Worm (Caenorhabditis elegans): ENCODE measurements around the gene ced-7.

ced-7 gene

DNA sequence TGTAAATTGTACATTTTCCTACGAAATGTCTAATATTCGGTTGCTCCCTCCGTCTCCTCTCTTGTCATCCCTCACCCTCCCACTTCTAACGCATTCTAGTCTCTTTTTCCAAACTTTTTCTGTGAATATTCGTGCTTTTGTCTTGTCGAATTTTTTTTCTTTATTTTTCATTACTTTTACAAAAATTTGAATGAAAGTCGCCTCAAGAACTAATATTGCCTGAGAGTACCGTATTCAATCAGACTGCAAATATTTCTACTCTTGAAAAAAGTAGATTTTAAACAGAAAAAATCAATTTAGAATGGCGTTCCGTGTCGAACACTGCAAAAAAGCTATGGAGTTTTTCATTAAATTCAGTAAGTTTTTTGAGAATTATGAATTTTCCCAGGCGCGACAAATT lies 23.6 kb downstream of the ced-7 start, which contains the start of gene ZK1098.11:
Gene ZK1098.11 (plus strand): TSS at position 301 of the 400 bp plus-strand sequence.
- TF ChIP-seq mdl-1 (tag; optimal IDR thresholded peaks at IDR 0.05) (no peak), nhr-23 (tag; optimal IDR thresholded peaks at IDR 0.05) (no peak), tbx-2 (tag; optimal IDR thresholded peaks at IDR 0.05) (no peak), mml-1 (tag; optimal IDR thresholded peaks at IDR 0.05) (no peak), ceh-28 (tag; optimal IDR thresholded peaks at IDR 0.05) (no peak), unc-62 (GFP tag; optimal IDR thresholded peaks at IDR 0.05) (no peak), nhr-12 (tag; optimal IDR thresholded peaks at IDR 0.05) (no peak), nhr-67 (tag; optimal IDR thresholded peaks at IDR 0.05) (no peak), nhr-77 (tag; optimal IDR thresholded peaks at IDR 0.05) (no peak), snpc-4 (tag; optimal IDR thresholded peaks at IDR 0.05) (no peak), R02D3.7 (tag; optimal IDR thresholded peaks at IDR 0.05) (no peak), pha-4 (tag; optimal IDR thresholded peaks at IDR 0.05) (no peak), zag-1 (tag; optimal IDR thresholded peaks at IDR 0.05) (no peak), fkh-10 (GFP tag; optimal IDR thresholded peaks at IDR 0.05) (no peak), ceh-82 (tag; optimal IDR thresholded peaks at IDR 0.05) (no peak), ceh-9 (tag; optimal IDR thresholded peaks at IDR 0.05) (no peak)

DNA sequence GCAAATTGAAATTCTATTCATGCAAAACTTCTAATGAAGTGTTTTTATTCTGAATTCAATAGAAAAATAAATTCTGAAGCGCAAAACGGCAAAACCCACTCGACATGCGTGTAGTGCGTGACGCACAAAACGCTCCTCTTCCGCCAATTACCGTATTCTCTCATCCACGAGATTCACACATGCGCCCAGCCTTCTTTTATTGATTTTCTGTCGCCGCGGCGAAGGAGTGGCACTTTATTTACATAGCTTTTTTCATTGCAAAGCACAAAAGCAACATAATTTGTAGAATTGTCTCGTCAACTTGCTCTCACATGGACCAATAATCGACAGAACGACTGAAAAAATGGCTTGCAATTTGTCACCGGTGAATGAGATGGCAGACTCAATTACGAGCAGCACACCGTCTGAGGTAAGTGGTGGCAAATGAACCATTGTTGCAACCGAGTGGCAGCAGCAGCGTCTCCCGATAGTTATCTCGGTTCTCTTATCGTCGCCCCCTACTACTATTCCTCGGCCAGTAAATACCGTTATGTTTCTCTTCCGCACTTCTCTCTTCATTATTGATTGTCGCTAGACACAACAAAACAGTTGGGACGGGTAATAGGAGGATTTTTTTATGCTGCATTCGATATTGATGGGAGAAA lies 33.8 kb downstream of the ced-7 start, which contains the start of gene unc-16:
Gene unc-16 (plus strand): TSS at position 243 of the 644 bp plus-strand sequence.
- no peak for TF ChIP-seq unc-39 (tag; optimal IDR thresholded peaks at IDR 0.05)
- no peak for TF ChIP-seq egl-27 (tag; optimal IDR thresholded peaks at IDR 0.05)
- no peak for TF ChIP-seq ceh-16 (tag; optimal IDR thresholded peaks at IDR 0.05)
- TF ChIP-seq nhr-77 (tag; optimal IDR thresholded peaks at IDR 0.05): no peak
- TF ChIP-seq mdl-1 (tag; optimal IDR thresholded peaks at IDR 0.05): peak; percentile 87
- TF ChIP-seq fkh-2 (tag; optimal IDR thresholded peaks at IDR 0.05): no peak
- TF ChIP-seq eor-1 (tag; optimal IDR thresholded peaks at IDR 0.05): peak in 1 of 2 experiments; percentile 13
- TF ChIP-seq skn-1 (tag; optimal IDR thresholded peaks at IDR 0.05): peak; percentile 46
- no peak for TF ChIP-seq nhr-76 (tag; optimal IDR thresholded peaks at IDR 0.05)
- no peak for TF ChIP-seq zag-1 (tag; optimal IDR thresholded peaks at IDR 0.05)
- TF ChIP-seq ZK546.5 (tag; optimal IDR thresholded peaks at IDR 0.05): no peak
- peak; percentile 73 for TF ChIP-seq sea-2 (GFP tag; optimal IDR thresholded peaks at IDR 0.05)
- no peak for TF ChIP-seq ztf-4 (tag; optimal IDR thresholded peaks at IDR 0.05)
- TF ChIP-seq ama-1 (optimal IDR thresholded peaks at IDR 0.05): peak; percentile 58
- TF ChIP-seq nhr-237 (tag; optimal IDR thresholded peaks at IDR 0.05): no peak
- TF ChIP-seq daf-12 (tag; optimal IDR thresholded peaks at IDR 0.05): no peak
- TF ChIP-seq fkh-10 (GFP tag; optimal IDR thresholded peaks at IDR 0.05): peak; percentile 44
- peak; percentile 97 for TF ChIP-seq pha-4 (tag; optimal IDR thresholded peaks at IDR 0.05)
- TF ChIP-seq snpc-4 (tag; optimal IDR thresholded peaks at IDR 0.05): peak; percentile 90
- peak; percentile 19 for TF ChIP-seq ceh-82 (tag; optimal IDR thresholded peaks at IDR 0.05)
- TF ChIP-seq nhr-28 (tag; optimal IDR thresholded peaks at IDR 0.05): no peak
- no peak for TF ChIP-seq ztf-11 (tag; optimal IDR thresholded peaks at IDR 0.05)
- peak; percentile 63 for TF ChIP-seq nhr-23 (tag; optimal IDR thresholded peaks at IDR 0.05)
- TF ChIP-seq lsy-12 (tag; optimal IDR thresholded peaks at IDR 0.05): peak; percentile 85
- TF ChIP-seq unc-62 (GFP tag; optimal IDR thresholded peaks at IDR 0.05): peak; percentile 70
- peak; percentile 90 for TF ChIP-seq hmg-11 (tag; optimal IDR thresholded peaks at IDR 0.05)
- peak; percentile 90 for TF ChIP-seq ceh-28 (tag; optimal IDR thresholded peaks at IDR 0.05)
- TF ChIP-seq elt-2 (tag; optimal IDR thresholded peaks at IDR 0.05): peak; percentile 72
- TF ChIP-seq nhr-67 (tag; optimal IDR thresholded peaks at IDR 0.05): no peak
- peak; percentile 23 for TF ChIP-seq pqm-1 (tag; optimal IDR thresholded peaks at IDR 0.05)
- TF ChIP-seq egl-5 (tag; optimal IDR thresholded peaks at IDR 0.05): peak; percentile 88
- TF ChIP-seq elt-1 (tag; optimal IDR thresholded peaks at IDR 0.05): no peak
- TF ChIP-seq lin-39 (tag; optimal IDR thresholded peaks at IDR 0.05): peak; percentile 85
- TF ChIP-seq nhr-43 (tag; optimal IDR thresholded peaks at IDR 0.05; ENCODE audit: poor library complexity, severe bottlenecking): peak; percentile 57
- no peak for TF ChIP-seq nhr-12 (tag; optimal IDR thresholded peaks at IDR 0.05)
- TF ChIP-seq jun-1 (tag; optimal IDR thresholded peaks at IDR 0.05): peak; percentile 27
- TF ChIP-seq nhr-25 (tag; optimal IDR thresholded peaks at IDR 0.05): peak; percentile 56
- peak; percentile 96 for TF ChIP-seq nfya-1 (tag; optimal IDR thresholded peaks at IDR 0.05; ENCODE audit: insufficient read depth)
- peak; percentile 70 for TF ChIP-seq R02D3.7 (tag; optimal IDR thresholded peaks at IDR 0.05)
- no peak for TF ChIP-seq nhr-11 (tag; optimal IDR thresholded peaks at IDR 0.05)
- no peak for TF ChIP-seq elt-3 (tag; optimal IDR thresholded peaks at IDR 0.05)
- no peak for TF ChIP-seq ceh-9 (tag; optimal IDR thresholded peaks at IDR 0.05)
- no peak for TF ChIP-seq fos-1 (tag; optimal IDR thresholded peaks at IDR 0.05)
- no peak for TF ChIP-seq aly-2 (tag; optimal IDR thresholded peaks at IDR 0.05)
- TF ChIP-seq lin-15B (tag; optimal IDR thresholded peaks at IDR 0.05): peak; percentile 89
- TF ChIP-seq mml-1 (tag; optimal IDR thresholded peaks at IDR 0.05): peak; percentile 87
- TF ChIP-seq tbx-2 (tag; optimal IDR thresholded peaks at IDR 0.05): peak; percentile 82

Data from whole organism, L3 larva.